Worm (Caenorhabditis elegans): Measurements from ENCODE around the gene rpb-6.

ce11 chrII:10627963-10628362 lies 48.8 kb downstream of the rpb-6 start, which contains the start of gene M28.8:
- TF ChIP-seq elt-4 (tag; optimal IDR thresholded peaks at IDR 0.05) (no peak), ceh-24 (tag; optimal IDR thresholded peaks at IDR 0.05) (no peak), K09A11.1 (tag; optimal IDR thresholded peaks at IDR 0.05; ENCODE audit: insufficient read depth) (no peak), ama-1 (optimal IDR thresholded peaks at IDR 0.05) (no peak), K02D7.2 (tag; optimal IDR thresholded peaks at IDR 0.05) (no peak), pha-2 (tag; optimal IDR thresholded peaks at IDR 0.05) (no peak), eyg-1 (tag; optimal IDR thresholded peaks at IDR 0.05) (no peak), ceh-34 (tag; optimal IDR thresholded peaks at IDR 0.05) (no peak), nhr-11 (tag; optimal IDR thresholded peaks at IDR 0.05) (no peak)
